Worm (Caenorhabditis elegans) whole organism, L1 larva: ENCODE data around the gene Y75B8A.32.

ENCODE experiments used
- F16B12.6 ChIP-seq: fragments of 150-350 bp; optimal IDR thresholded peaks from 2 replicates; lab custom pipeline; 2014; ENCODE audit warnings: missing biosample characterization, missing genetic modification characterization
- Y116A8C.19 ChIP-seq: sonication (generic microtip); optimal IDR thresholded peaks from 2 replicates; lab custom pipeline; 2016; ENCODE audit warnings: missing compliant biosample characterization, missing genetic modification characterization, borderline replicate concordance
- aha-1 ChIP-seq: fragments of 150-350 bp; optimal IDR thresholded peaks from 2 replicates; lab custom pipeline; 2014; ENCODE audit warnings: missing biosample characterization, missing genetic modification characterization
- alr-1 ChIP-seq: fragments of 200-800 bp; sonication (Bioruptor generic); optimal IDR thresholded peaks from 2 replicates; lab custom pipeline; 2018; ENCODE audit warnings: borderline replicate concordance, mild to moderate bottlenecking, missing genetic modification characterization, missing compliant biosample characterization
- ceh-63 ChIP-seq: fragments of 200-800 bp; sonication (Bioruptor generic); optimal IDR thresholded peaks from 2 replicates; lab custom pipeline; 2018; ENCODE audit warnings: mild to moderate bottlenecking, missing genetic modification characterization, missing compliant biosample characterization
- ceh-90 ChIP-seq: sonication (generic microtip); optimal IDR thresholded peaks from 2 replicates; lab custom pipeline; 2016; ENCODE audit warnings: missing genetic modification characterization, missing compliant biosample characterization
- ces-1 ChIP-seq: fragments of 150-350 bp; optimal IDR thresholded peaks from 2 replicates; lab custom pipeline; 2014; ENCODE audit warnings: missing biosample characterization, missing genetic modification reagents, missing genetic modification characterization
- efl-1 ChIP-seq, 4 experiments: fragments of 150-350 bp; optimal IDR thresholded peaks in 3 of 4; peaks in 1 of 4; 1 replicate in 1 of 4; 2 replicates in 3 of 4; lab custom pipeline; 2014; ENCODE audit warnings: missing biosample characterization in 2 of 4, missing genetic modification characterization in 2 of 4, missing genetic modification reagents in 2 of 4
- egl-13 ChIP-seq: sonication (generic microtip); optimal IDR thresholded peaks from 2 replicates; lab custom pipeline; 2016; ENCODE audit warnings: missing genotype, missing genetic modification reagents, missing genetic modification characterization, missing compliant biosample characterization
- elt-2 ChIP-seq: sonication (generic microtip); optimal IDR thresholded peaks from 2 replicates; lab custom pipeline; 2016; ENCODE audit warnings: missing genetic modification characterization, mild to moderate bottlenecking, inconsistent platforms, missing compliant biosample characterization, missing genetic modification reagents
- ets-5 ChIP-seq: fragments of 200-800 bp; sonication (Bioruptor generic); IDR thresholded peaks from 2 replicates; pipeline ENCODE4 v1.3.6; 2022; ENCODE audit warnings: missing genetic modification characterization, missing compliant biosample characterization
- hlh-17 ChIP-seq: fragments of 200-800 bp; sonication (Bioruptor generic); optimal IDR thresholded peaks from 2 replicates; lab custom pipeline; 2018; ENCODE audit warnings: missing genetic modification characterization, mild to moderate bottlenecking, missing compliant biosample characterization, moderate library complexity, borderline replicate concordance
- hlh-4 ChIP-seq: sonication (generic microtip); optimal IDR thresholded peaks from 2 replicates; lab custom pipeline; 2016; ENCODE audit warnings: mild to moderate bottlenecking, missing genetic modification characterization, missing compliant biosample characterization
- irx-1 ChIP-seq: sonication (generic microtip); optimal IDR thresholded peaks from 2 replicates; lab custom pipeline; 2016; ENCODE audit warnings: missing genetic modification characterization, missing compliant biosample characterization
- jun-1 ChIP-seq: fragments of 150-350 bp; optimal IDR thresholded peaks from 2 replicates; lab custom pipeline; 2014; ENCODE audit warnings: missing biosample characterization, missing genetic modification reagents, missing genetic modification characterization
- lin-14 ChIP-seq: fragments of 200-800 bp; sonication (Bioruptor generic); optimal IDR thresholded peaks from 2 replicates; lab custom pipeline; 2018; ENCODE audit warnings: mild to moderate bottlenecking, missing genetic modification characterization, moderate library complexity, missing compliant biosample characterization
- lin-35 ChIP-seq, 2 experiments: fragments of 150-350 bp; optimal IDR thresholded peaks; 2 replicates each; lab custom pipeline; 2014; ENCODE audit warnings: missing biosample characterization in 2 of 2, missing genetic modification characterization in 2 of 2, missing genetic modification reagents in 2 of 2
- lir-3 ChIP-seq: sonication (generic microtip); optimal IDR thresholded peaks from 2 replicates; lab custom pipeline; 2016; ENCODE audit warnings: mild to moderate bottlenecking, missing genetic modification characterization, moderate library complexity, missing compliant biosample characterization; ENCODE audit not compliant: poor library complexity
- lsy-2 ChIP-seq, 2 experiments: fragments of 150-350 bp; optimal IDR thresholded peaks; 2 replicates each; lab custom pipeline; 2014; ENCODE audit warnings: missing biosample characterization in 2 of 2, missing genetic modification characterization in 2 of 2
- mab-9 ChIP-seq: fragments of 200-800 bp; sonication (Bioruptor generic); IDR thresholded peaks from 2 replicates; pipeline ENCODE4 v1.3.6; 2022; ENCODE audit warnings: missing genetic modification reagents, missing genetic modification characterization, missing compliant biosample characterization
- mdl-1 ChIP-seq, 2 experiments: fragments of 150-350 bp; optimal IDR thresholded peaks; 2 replicates each; lab custom pipeline; 2014 to 2017; ENCODE audit warnings: missing biosample characterization in 2 of 2, missing genetic modification characterization in 2 of 2, inconsistent platforms in 1 of 2
- nhr-11 ChIP-seq: fragments of 150-350 bp; optimal IDR thresholded peaks from 2 replicates; lab custom pipeline; 2014; ENCODE audit warnings: missing biosample characterization, missing genetic modification characterization
- nhr-12 ChIP-seq: sonication (generic microtip); optimal IDR thresholded peaks from 2 replicates; lab custom pipeline; 2017; ENCODE audit warnings: missing biosample characterization, missing genetic modification characterization
- nhr-28 ChIP-seq: fragments of 150-350 bp; optimal IDR thresholded peaks from 2 replicates; lab custom pipeline; 2014; ENCODE audit warnings: missing biosample characterization, missing genetic modification characterization
- nhr-71 ChIP-seq: sonication (generic microtip); optimal IDR thresholded peaks from 2 replicates; lab custom pipeline; 2016; ENCODE audit warnings: mild to moderate bottlenecking, missing genetic modification characterization, moderate library complexity, missing compliant biosample characterization
- nhr-85 ChIP-seq: sonication (generic microtip); peaks from one replicate; lab custom pipeline; 2016; ENCODE audit warnings: missing genetic modification characterization, inconsistent platforms, missing compliant biosample characterization
- nhr-90 ChIP-seq: sonication (generic microtip); optimal IDR thresholded peaks from 2 replicates; lab custom pipeline; 2016; ENCODE audit warnings: mild to moderate bottlenecking, missing genetic modification characterization, missing compliant biosample characterization; ENCODE audit not compliant: poor library complexity
- pax-3 ChIP-seq: fragments of 200-800 bp; sonication (Bioruptor generic); optimal IDR thresholded peaks from 2 replicates; lab custom pipeline; 2018; ENCODE audit warnings: mild to moderate bottlenecking, missing genetic modification characterization, moderate library complexity, missing compliant biosample characterization
- pqm-1 ChIP-seq: sonication (generic microtip); optimal IDR thresholded peaks from 3 replicates; lab custom pipeline; 2017; ENCODE audit warnings: missing biosample characterization, missing genetic modification characterization
- snu-23 ChIP-seq: sonication (generic microtip); optimal IDR thresholded peaks from 2 replicates; lab custom pipeline; 2016; ENCODE audit warnings: missing genetic modification characterization, missing compliant biosample characterization
- sox-4 ChIP-seq: sonication (generic microtip); optimal IDR thresholded peaks from 2 replicates; lab custom pipeline; 2016; ENCODE audit warnings: missing genetic modification characterization, missing compliant biosample characterization
- sup-37 ChIP-seq: fragments of 200-800 bp; sonication (Bioruptor generic); optimal IDR thresholded peaks from 2 replicates; lab custom pipeline; 2018; ENCODE audit warnings: mild to moderate bottlenecking, missing genetic modification characterization, missing compliant biosample characterization
- tbx-2 ChIP-seq: sonication (generic microtip); optimal IDR thresholded peaks from 2 replicates; lab custom pipeline; 2016; ENCODE audit warnings: missing genetic modification characterization, missing compliant biosample characterization
- tlp-1 ChIP-seq: fragments of 150-350 bp; optimal IDR thresholded peaks from 2 replicates; lab custom pipeline; 2014; ENCODE audit warnings: missing biosample characterization, missing genetic modification characterization
- unc-62 ChIP-seq: fragments of 150-350 bp; optimal IDR thresholded peaks from 2 replicates; lab custom pipeline; 2014; ENCODE audit warnings: missing biosample characterization, missing genetic modification reagents, missing genetic modification characterization
- unc-86 ChIP-seq: sonication (generic microtip); optimal IDR thresholded peaks from 2 replicates; lab custom pipeline; 2016; ENCODE audit warnings: missing genetic modification characterization, missing compliant biosample characterization
- xbp-1 ChIP-seq: sonication (generic microtip); optimal IDR thresholded peaks from 2 replicates; lab custom pipeline; 2016; ENCODE audit warnings: missing genetic modification characterization, missing compliant biosample characterization
- zag-1 ChIP-seq: fragments of 150-350 bp; optimal IDR thresholded peaks from 2 replicates; lab custom pipeline; 2014; ENCODE audit warnings: missing biosample characterization, missing genetic modification characterization
- ztf-4 ChIP-seq: fragments of 150-350 bp; optimal IDR thresholded peaks from 2 replicates; lab custom pipeline; 2014; ENCODE audit warnings: missing biosample characterization, missing genetic modification characterization

Gene Y75B8A.32

DNA sequence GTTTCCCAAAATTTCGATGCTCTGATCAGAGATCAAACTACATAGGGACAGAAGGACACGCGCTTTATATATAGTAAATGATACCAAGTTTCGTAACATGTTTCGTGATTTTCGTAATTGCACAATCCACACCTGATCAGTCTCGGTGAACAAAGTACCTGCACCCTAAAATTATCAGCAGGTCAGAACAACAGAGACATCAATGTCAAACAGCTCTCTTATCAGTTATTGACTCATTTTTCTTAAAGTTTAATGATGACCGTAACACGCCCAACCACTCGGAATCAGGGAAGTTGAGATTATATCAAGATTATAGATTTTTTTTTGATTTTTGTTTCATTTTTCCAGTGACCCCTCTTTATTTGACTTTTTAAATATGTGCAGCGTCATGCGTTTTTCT is 40.9 kb downstream of the Y75B8A.32 start:
- peak; percentile 47 for TF ChIP-seq jun-1 (tag; lab: Kevin White, UChicago)
- TF ChIP-seq unc-86 (tag; lab: Kevin White, UChicago), result no peak
- peak; percentile 15 for TF ChIP-seq nhr-71 (tag; lab: Kevin White, UChicago)
- TF ChIP-seq elt-2 (tag; lab: Kevin White, UChicago), result peak; percentile 86
- TF ChIP-seq pqm-1, result peak; percentile 64
- no peak for TF ChIP-seq efl-1 (optimal IDR thresholded peaks at IDR 0.05; lab: Kevin White, UChicago)
- TF ChIP-seq efl-1 (GFP tag; optimal IDR thresholded peaks at IDR 0.05 in 1 of 2; lab: Kevin White, UChicago), result peak in 1 of 2 experiments; percentile 76
- no peak for TF ChIP-seq ces-1 (GFP tag; lab: Kevin White, UChicago)
- no peak for TF ChIP-seq egl-13 (tag; lab: Kevin White, UChicago)
- peak; percentile 16 for TF ChIP-seq pax-3
- peak in 1 of 2 experiments; percentile 30 for TF ChIP-seq lin-35 (GFP tag; optimal IDR thresholded peaks at IDR 0.05; lab: Kevin White, UChicago)

DNA sequence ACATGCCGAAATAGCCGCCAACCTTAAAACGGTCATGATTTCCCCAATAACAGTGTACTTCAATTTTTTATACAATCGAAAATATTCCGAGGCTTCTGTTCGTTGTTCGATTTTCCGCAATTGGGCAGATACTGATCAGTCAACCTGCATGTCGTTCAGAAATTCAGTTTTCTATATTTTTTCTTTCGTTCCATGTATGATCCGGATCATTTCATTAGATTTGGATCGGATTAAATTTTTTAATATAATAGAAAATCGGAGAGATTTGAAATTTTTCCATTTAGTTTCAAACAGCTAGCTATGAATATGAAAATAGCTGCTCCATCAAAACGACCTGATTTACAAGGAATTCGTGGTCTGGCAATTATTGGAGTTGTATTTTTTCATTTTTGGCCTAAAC is 43.2 kb downstream of the Y75B8A.32 start, which contains the start of gene Y75B8A.37:
Gene Y75B8A.37, plus strand, starts transcription at position 301 of the 400 bp plus-strand sequence.
- TF ChIP-seq nhr-12 (tag; lab: Kevin White, UChicago) (no peak), nhr-11 (tag; lab: Kevin White, UChicago) (no peak), irx-1 (tag; lab: Kevin White, UChicago) (no peak), aha-1 (tag; lab: Kevin White, UChicago) (no peak), unc-62 (GFP tag; lab: Kevin White, UChicago) (no peak), Y116A8C.19 (no peak), pax-3 (no peak), lir-3 (tag; lab: Kevin White, UChicago) (no peak), elt-2 (tag; lab: Kevin White, UChicago) (no peak), tbx-2 (tag; lab: Kevin White, UChicago) (no peak), sox-4 (tag; lab: Kevin White, UChicago) (no peak), ceh-90 (tag; lab: Kevin White, UChicago) (no peak), F16B12.6 (tag; lab: Kevin White, UChicago) (no peak), zag-1 (tag; lab: Kevin White, UChicago) (no peak), ceh-63 (GFP tag; lab: Kevin White, UChicago) (no peak), nhr-28 (tag; lab: Kevin White, UChicago) (no peak), ztf-4 (tag; lab: Kevin White, UChicago) (no peak), tlp-1 (no peak), mdl-1 (tag; optimal IDR thresholded peaks at IDR 0.05; lab: Kevin White, UChicago) (no peak), lin-14 (GFP tag; lab: Kevin White, UChicago) (no peak)
- TF ChIP-seq, all 84 proteins: peak for 0

DNA sequence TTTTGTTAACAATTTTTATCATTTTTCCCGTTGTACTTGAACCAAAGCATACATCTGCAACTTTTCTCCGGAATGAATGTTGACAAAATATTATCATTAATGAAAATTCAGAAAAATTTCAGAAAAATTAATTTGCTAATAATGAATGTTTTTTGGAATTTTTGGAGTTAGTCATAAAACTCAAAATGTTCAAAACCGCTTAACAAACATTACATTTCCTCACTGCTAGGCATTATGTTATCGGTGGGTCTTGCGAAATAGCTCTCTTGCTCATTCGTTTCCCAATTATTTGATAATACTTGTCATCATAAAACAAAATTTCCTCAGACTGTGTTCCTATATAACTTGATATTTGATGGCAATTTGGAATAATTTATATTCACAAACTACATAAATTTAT is 45.5 kb downstream of the Y75B8A.32 start, which contains the start of gene Y75B8A.39:
Gene Y75B8A.39, plus strand, starts transcription at position 301 of the 400 bp plus-strand sequence.
- TF ChIP-seq sup-37 (no peak), jun-1 (tag; lab: Kevin White, UChicago) (no peak)
- TF ChIP-seq, all 84 proteins: peak for 0

DNA sequence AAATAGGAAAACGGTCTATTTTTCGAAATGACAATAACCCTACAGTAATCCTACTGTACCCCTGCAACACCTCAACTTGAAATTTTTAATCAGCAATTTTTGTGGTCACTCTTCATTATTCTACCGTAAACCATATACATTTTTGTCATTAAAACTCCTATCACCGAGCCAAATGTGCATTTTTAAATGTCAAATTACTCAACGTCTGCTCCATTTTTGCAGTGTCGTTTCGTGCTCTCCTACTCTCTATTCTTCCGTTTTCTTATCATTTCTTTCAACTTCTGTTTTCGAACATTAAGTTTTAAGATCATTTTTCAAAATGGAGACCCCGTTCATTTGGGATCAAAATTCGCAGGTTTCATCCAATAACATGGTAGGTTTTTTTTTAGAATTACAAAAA is 50.9 kb downstream of the Y75B8A.32 start, which contains the start of gene pqn-92:
Gene pqn-92, plus strand, starts transcription at position 307 of the 400 bp plus-strand sequence.
- TF ChIP-seq hlh-4 (tag; lab: Kevin White, UChicago) (no peak), mab-9 (GFP tag; lab: Robert Waterston, UW) (no peak), alr-1 (tag; lab: Kevin White, UChicago) (no peak), lsy-2 (tag; optimal IDR thresholded peaks at IDR 0.05; lab: Kevin White, UChicago) (no peak), tlp-1 (no peak), snu-23 (GFP tag; lab: Kevin White, UChicago) (no peak), unc-86 (tag; lab: Kevin White, UChicago) (no peak), ets-5 (GFP tag; lab: Robert Waterston, UW) (no peak), hlh-17 (GFP tag; lab: Kevin White, UChicago) (no peak), lin-14 (GFP tag; lab: Kevin White, UChicago) (no peak), egl-13 (tag; lab: Kevin White, UChicago) (no peak), nhr-85 (no peak), nhr-28 (tag; lab: Kevin White, UChicago) (no peak), xbp-1 (tag; lab: Kevin White, UChicago) (no peak), nhr-90 (tag; lab: Kevin White, UChicago) (no peak)
- TF ChIP-seq, all 84 proteins: peak for 0
